Worm (Caenorhabditis elegans): ENCODE measurements around the gene smf-1.

ce11 chrX:6689985-6690384, 32.9 kb downstream of the smf-1 start, which contains the start of gene F38B6.6:
- TF ChIP-seq lsy-2 (tag; optimal IDR thresholded peaks at IDR 0.05) (no peak), unc-130 (GFP tag; optimal IDR thresholded peaks at IDR 0.05) (no peak), skn-1 (tag; optimal IDR thresholded peaks at IDR 0.05) (no peak), ceh-20 (GFP tag; IDR thresholded peaks at IDR 0.05) (no peak), ZK546.5 (tag; optimal IDR thresholded peaks at IDR 0.05) (no peak), lin-29 (GFP tag; IDR thresholded peaks at IDR 0.05) (no peak), ztf-11 (tag; optimal IDR thresholded peaks at IDR 0.05) (no peak), daf-8 (GFP tag; IDR thresholded peaks at IDR 0.05) (no peak), snpc-4 (tag; optimal IDR thresholded peaks at IDR 0.05) (no peak), unc-39 (tag; optimal IDR thresholded peaks at IDR 0.05) (no peak), mep-1 (tag; optimal IDR thresholded peaks at IDR 0.05) (no peak), zag-1 (tag; optimal IDR thresholded peaks at IDR 0.05) (no peak), dmd-6 (GFP tag; IDR thresholded peaks at IDR 0.05) (no peak), ceh-28 (tag; optimal IDR thresholded peaks at IDR 0.05) (no peak)

All from whole organism, L4 larva.